Fruit fly (Drosophila melanogaster): Measurements from ENCODE around the gene Spt7.

dm6 chrX:17828298-17829033 lies 21.8 kb upstream of the Spt7 start:
- TF ChIP-seq Sox102F (GFP tag; optimal IDR thresholded peaks at IDR 0.05) = no peak
- TF ChIP-seq CG16779 (tag; optimal IDR thresholded peaks at IDR 0.05) = no peak
- TF ChIP-seq CG6854 (GFP tag; optimal IDR thresholded peaks at IDR 0.05) = no peak
- TF ChIP-seq OdsH (GFP tag; optimal IDR thresholded peaks at IDR 0.05) = no peak
- no peak for TF ChIP-seq ss (GFP tag; optimal IDR thresholded peaks at IDR 0.05)
- no peak for TF ChIP-seq dac (GFP tag; optimal IDR thresholded peaks at IDR 0.05)
- no peak for TF ChIP-seq CG3032 (tag; optimal IDR thresholded peaks at IDR 0.05)
- no peak for TF ChIP-seq salr (GFP tag; optimal IDR thresholded peaks at IDR 0.05)
